Fruit fly (Drosophila melanogaster) whole organism, prepupa: ENCODE data around the gene Alg7.
A peak's percentile ranks its signal among the peaks of the same experiment; 100 is the strongest.

Source experiments
- Blimp-1 ChIP-seq: fragments of 200-800 bp; sonication (Bioruptor generic); optimal IDR thresholded peaks from 3 replicates; lab custom pipeline; 2017; ENCODE audit warnings: missing biosample characterization, missing genetic modification characterization, mild to moderate bottlenecking, moderate library complexity, missing genetic modification reagents
- CG10631 ChIP-seq: fragments of 200-800 bp; sonication (Bioruptor generic); optimal IDR thresholded peaks from 2 replicates; lab custom pipeline; 2016; ENCODE audit warnings: missing biosample characterization, missing genetic modification characterization
- CG11294 ChIP-seq: fragments of 200-800 bp; sonication (Bioruptor generic); IDR thresholded peaks from 2 replicates; pipeline ENCODE4 v1.3.6; 2022; ENCODE audit warnings: missing biosample characterization, missing genetic modification characterization
- CG11762 ChIP-seq: fragments of 200-800 bp; sonication (Bioruptor generic); optimal IDR thresholded peaks from 3 replicates; lab custom pipeline; 2016; ENCODE audit warnings: missing biosample characterization, missing genetic modification characterization; ENCODE audit not compliant: insufficient read depth
- CG11902 ChIP-seq: fragments of 200-800 bp; sonication (Bioruptor generic); optimal IDR thresholded peaks from 3 replicates; lab custom pipeline; 2016; ENCODE audit warnings: missing biosample characterization, missing genetic modification characterization
- CG16779 ChIP-seq: fragments of 200-800 bp; sonication (Bioruptor generic); optimal IDR thresholded peaks from 3 replicates; lab custom pipeline; 2017; ENCODE audit warnings: missing biosample characterization, mild to moderate bottlenecking, missing genetic modification characterization
- CG3032 ChIP-seq: fragments of 200-800 bp; optimal IDR thresholded peaks from 2 replicates; lab custom pipeline; 2019; ENCODE audit warnings: missing biosample characterization, mild to moderate bottlenecking, missing genetic modification characterization, moderate library complexity
- CG6163 ChIP-seq: fragments of 200-800 bp; sonication (Bioruptor generic); IDR thresholded peaks from 3 replicates; pipeline ENCODE4 v1.3.6; 2022; ENCODE audit warnings: missing biosample characterization, missing genetic modification characterization
- CG6276 ChIP-seq: fragments of 200-800 bp; sonication (Bioruptor generic); optimal IDR thresholded peaks from 2 replicates; lab custom pipeline; 2017; ENCODE audit warnings: missing biosample characterization, mild to moderate bottlenecking, missing genetic modification characterization
- CG6792 ChIP-seq: fragments of 200-800 bp; sonication (Bioruptor generic); optimal IDR thresholded peaks from 3 replicates; lab custom pipeline; 2016; ENCODE audit warnings: missing biosample characterization, missing genetic modification characterization
- CG6854 ChIP-seq: fragments of 200-800 bp; sonication (Bioruptor generic); optimal IDR thresholded peaks from 2 replicates; lab custom pipeline; 2017; ENCODE audit warnings: missing biosample characterization, mild to moderate bottlenecking, missing genetic modification characterization
- CG7368 ChIP-seq: fragments of 200-800 bp; sonication (Bioruptor generic); optimal IDR thresholded peaks from 3 replicates; lab custom pipeline; 2016; ENCODE audit warnings: missing biosample characterization, missing genetic modification characterization
- CG8119 ChIP-seq: fragments of 200-800 bp; sonication (Bioruptor generic); IDR thresholded peaks from 3 replicates; pipeline ENCODE4 v1.3.6; 2022; ENCODE audit warnings: missing biosample characterization, missing genetic modification characterization
- CG8319 ChIP-seq: fragments of 200-800 bp; sonication (Bioruptor generic); optimal IDR thresholded peaks from 3 replicates; lab custom pipeline; 2016; ENCODE audit warnings: missing biosample characterization, missing genetic modification characterization
- Eip78C ChIP-seq: fragments of 200-800 bp; sonication (Bioruptor generic); peaks from one replicate; lab custom pipeline; 2016; ENCODE audit warnings: missing biosample characterization, missing genetic modification characterization
- Eip93F ChIP-seq: fragments of 200-800 bp; sonication (Bioruptor generic); optimal IDR thresholded peaks from 2 replicates; lab custom pipeline; 2016; ENCODE audit warnings: missing biosample characterization, mild to moderate bottlenecking, missing genetic modification characterization
- Ets21C ChIP-seq: fragments of 200-800 bp; sonication (Bioruptor generic); optimal IDR thresholded peaks from 3 replicates; lab custom pipeline; 2016; ENCODE audit warnings: missing biosample characterization, missing genetic modification characterization
- Ets96B ChIP-seq: fragments of 200-800 bp; optimal IDR thresholded peaks from 2 replicates; lab custom pipeline; 2019; ENCODE audit warnings: missing biosample characterization, mild to moderate bottlenecking, missing genetic modification characterization, moderate library complexity
- Gug ChIP-seq: fragments of 200-800 bp; sonication (Bioruptor generic); IDR thresholded peaks from 2 replicates; pipeline ENCODE4 v1.3.6; 2022; ENCODE audit warnings: missing biosample characterization, missing genetic modification characterization
- Sox102F ChIP-seq: fragments of 200-800 bp; sonication (Bioruptor generic); optimal IDR thresholded peaks from 2 replicates; lab custom pipeline; 2016; ENCODE audit warnings: missing biosample characterization, mild to moderate bottlenecking, missing genetic modification characterization
- Sox14 ChIP-seq: fragments of 200-800 bp; sonication (Bioruptor generic); optimal IDR thresholded peaks from 3 replicates; lab custom pipeline; 2016; ENCODE audit warnings: missing biosample characterization, missing genetic modification characterization
- Sox15 ChIP-seq: fragments of 200-800 bp; sonication (Bioruptor generic); optimal IDR thresholded peaks from 3 replicates; lab custom pipeline; 2016; ENCODE audit warnings: missing biosample characterization, missing genetic modification characterization
- acj6 ChIP-seq: fragments of 200-800 bp; sonication (Bioruptor generic); optimal IDR thresholded peaks from 3 replicates; lab custom pipeline; 2016; ENCODE audit warnings: missing biosample characterization, missing genetic modification characterization
- cyc ChIP-seq: fragments of 200-800 bp; sonication (Bioruptor generic); optimal IDR thresholded peaks from 3 replicates; lab custom pipeline; 2016; ENCODE audit warnings: missing biosample characterization, missing genetic modification characterization
- dac ChIP-seq: fragments of 200-800 bp; sonication (Bioruptor generic); optimal IDR thresholded peaks from 2 replicates; lab custom pipeline; 2017; ENCODE audit warnings: missing biosample characterization, mild to moderate bottlenecking, missing genetic modification characterization
- eg ChIP-seq: fragments of 200-800 bp; sonication (Bioruptor generic); IDR thresholded peaks from 3 replicates; pipeline ENCODE4 v1.3.6; 2022; ENCODE audit warnings: missing biosample characterization, missing genetic modification characterization
- esn ChIP-seq: fragments of 200-800 bp; sonication (Bioruptor generic); optimal IDR thresholded peaks from 2 replicates; lab custom pipeline; 2016; ENCODE audit warnings: missing biosample characterization, mild to moderate bottlenecking, missing genetic modification characterization, moderate library complexity
- fd59A ChIP-seq: fragments of 200-800 bp; sonication (Bioruptor generic); optimal IDR thresholded peaks from 2 replicates; lab custom pipeline; 2017; ENCODE audit warnings: missing biosample characterization, mild to moderate bottlenecking, missing genetic modification characterization, missing genetic modification reagents
- pdm3 ChIP-seq: fragments of 200-800 bp; sonication (Bioruptor generic); optimal IDR thresholded peaks from 3 replicates; lab custom pipeline; 2016; ENCODE audit warnings: missing biosample characterization, missing genetic modification characterization
- salr ChIP-seq, 2 experiments: fragments of 200-800 bp; sonication (Bioruptor generic); optimal IDR thresholded peaks; 3 replicates each; lab custom pipeline; 2016 to 2018; ENCODE audit warnings: missing biosample characterization in 2 of 2, missing genetic modification characterization in 2 of 2, mild to moderate bottlenecking in 1 of 2
- ss ChIP-seq, 2 experiments: fragments of 200-800 bp; sonication (Bioruptor generic); optimal IDR thresholded peaks; 2 replicates in 1 of 2; 3 replicates in 1 of 2; lab custom pipeline; 2017 to 2018; ENCODE audit warnings: mild to moderate bottlenecking in 2 of 2, missing biosample characterization in 2 of 2, missing genetic modification characterization in 2 of 2, moderate library complexity in 1 of 2
- svp ChIP-seq: fragments of 200-800 bp; sonication (Bioruptor generic); peaks from one replicate; lab custom pipeline; 2016; ENCODE audit warnings: missing biosample characterization, missing genetic modification characterization
- vri ChIP-seq: fragments of 200-800 bp; sonication (Bioruptor generic); optimal IDR thresholded peaks from 3 replicates; lab custom pipeline; 2016; ENCODE audit warnings: missing biosample characterization, mild to moderate bottlenecking, missing genetic modification characterization

The Alg7 gene

DNA sequence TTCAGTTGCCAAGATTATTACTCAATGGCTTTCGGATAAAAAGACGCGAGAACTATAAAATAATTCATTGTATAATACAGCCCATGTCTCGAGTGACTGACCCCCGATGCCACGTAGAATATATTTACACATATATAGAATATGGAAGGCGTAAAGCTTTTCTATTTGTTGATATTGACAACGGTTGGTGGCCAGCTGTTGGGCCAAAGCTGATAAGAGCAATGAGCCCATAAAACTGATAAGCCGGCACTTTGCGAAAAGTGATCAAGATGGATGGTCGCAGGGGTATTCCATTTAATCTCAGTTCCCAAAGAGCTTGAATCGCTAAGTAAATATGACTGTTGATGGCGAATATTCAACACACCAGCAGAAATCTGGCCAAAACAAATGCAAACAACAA is 11.5 kb downstream of the Alg7 start:
- TF ChIP-seq svp (GFP tag; lab: Kevin White, UChicago) (peak; percentile 87), acj6 (GFP tag; lab: Kevin White, UChicago) (no peak), CG6163 (GFP tag; lab: Robert Waterston, UW) (0 out of 3 replicates have a peak, but pooled peaks have one; percentile 41), esn (GFP tag; lab: Kevin White, UChicago) (peak; percentile 27), vri (GFP tag; lab: Kevin White, UChicago) (peak; percentile 83), pdm3 (GFP tag; lab: Kevin White, UChicago) (no peak), CG10631 (GFP tag; lab: Kevin White, UChicago) (no peak)

dm6 chr2L:13191052-13191678 is 12.1 kb downstream of the Alg7 start:
- TF ChIP-seq Eip78C (GFP tag; lab: Kevin White, UChicago) (peak; percentile 43), esn (GFP tag; lab: Kevin White, UChicago) (no peak), dac (no peak)

dm6 chr2L:13191894-13192293 is 12.8 kb downstream of the Alg7 start, which contains the start of the genes CG16974 and Edem2:
TSS of gene CG16974 (minus strand) at chr2L:13191979.
TSS of gene Edem2 (plus strand) at chr2L:13192201.
- TF ChIP-seq Ets21C (peak; percentile 56), Sox102F (no peak), Blimp-1 (GFP tag; lab: Kevin White, UChicago) (no peak), CG11294 (GFP tag; lab: Robert Waterston, UW) (0 out of 2 replicates have a peak, but pooled peaks have one; percentile 30), CG11762 (GFP tag; lab: Kevin White, UChicago) (no peak), CG11902 (GFP tag; lab: Kevin White, UChicago) (peak; percentile 39), CG6276 (GFP tag; lab: Kevin White, UChicago) (no peak), Eip93F (GFP tag; lab: Kevin White, UChicago) (peak; percentile 68), Gug (0 out of 2 replicates have a peak, but pooled peaks have one; percentile 8), CG6854 (GFP tag; lab: Kevin White, UChicago) (peak; percentile 17), CG3032 (tag; lab: Kevin White, UChicago) (peak; percentile 56), svp (GFP tag; lab: Kevin White, UChicago) (no peak), CG8319 (GFP tag; lab: Kevin White, UChicago) (no peak), fd59A (GFP tag; lab: Kevin White, UChicago) (peak; percentile 3), esn (GFP tag; lab: Kevin White, UChicago) (peak; percentile 77), Sox14 (GFP tag; lab: Kevin White, UChicago) (no peak), ss (GFP tag; optimal IDR thresholded peaks at IDR 0.05; lab: Kevin White, UChicago) (no peak), Sox15 (GFP tag; lab: Kevin White, UChicago) (peak; percentile 55), salr (GFP tag; optimal IDR thresholded peaks at IDR 0.05; lab: Kevin White, UChicago) (no peak), CG6163 (GFP tag; lab: Robert Waterston, UW) (peak; percentile 49; the same call in 2 of the 3 replicates), vri (GFP tag; lab: Kevin White, UChicago) (peak; percentile 69), CG8119 (GFP tag; lab: Robert Waterston, UW) (peak; percentile 37; the same call in 1 of the 3 replicates), eg (GFP tag; lab: Robert Waterston, UW) (peak; percentile 60; the same call in 2 of the 3 replicates), CG10631 (GFP tag; lab: Kevin White, UChicago) (no peak), CG16779 (tag; lab: Kevin White, UChicago) (no peak), cyc (GFP tag; lab: Kevin White, UChicago) (peak; percentile 61)

dm6 chr2L:13195822-13196221 is 16.8 kb downstream of the Alg7 start:
- no peak for TF ChIP-seq esn (GFP tag; lab: Kevin White, UChicago)
- no peak for TF ChIP-seq CG7368 (GFP tag; lab: Kevin White, UChicago)
- TF ChIP-seq cyc (GFP tag; lab: Kevin White, UChicago), result no peak
- no peak for TF ChIP-seq fd59A (GFP tag; lab: Kevin White, UChicago)
- TF ChIP-seq Sox14 (GFP tag; lab: Kevin White, UChicago), result no peak
- no peak for TF ChIP-seq CG6163 (GFP tag; lab: Robert Waterston, UW)
- TF ChIP-seq CG6792 (GFP tag; lab: Kevin White, UChicago), result no peak
- TF ChIP-seq Ets96B (tag; lab: Kevin White, UChicago), result no peak
- no peak for TF ChIP-seq CG11294 (GFP tag; lab: Robert Waterston, UW)
